Fruit fly (Drosophila melanogaster) whole organism, prepupa: ENCODE results near the gene Pex11c.
A peak's percentile ranks its signal among the peaks of the same experiment; 100 is the strongest.

ENCODE experiments used
- CG10631 ChIP-seq: fragments of 200-800 bp; sonication (Bioruptor generic); optimal IDR thresholded peaks from 2 replicates; lab custom pipeline; 2016; ENCODE audit warnings: missing biosample characterization, missing genetic modification characterization
- CG10669 ChIP-seq: fragments of 200-800 bp; sonication (Bioruptor generic); optimal IDR thresholded peaks from 3 replicates; lab custom pipeline; 2018; ENCODE audit warnings: missing biosample characterization, mild to moderate bottlenecking, missing genetic modification characterization, moderate library complexity
- CG11294 ChIP-seq: fragments of 200-800 bp; sonication (Bioruptor generic); IDR thresholded peaks from 2 replicates; pipeline ENCODE4 v1.3.6; 2022; ENCODE audit warnings: missing biosample characterization, missing genetic modification characterization
- CG11902 ChIP-seq: fragments of 200-800 bp; sonication (Bioruptor generic); optimal IDR thresholded peaks from 3 replicates; lab custom pipeline; 2016; ENCODE audit warnings: missing biosample characterization, missing genetic modification characterization
- CG15336 ChIP-seq: fragments of 200-800 bp; sonication (Bioruptor generic); IDR thresholded peaks from 2 replicates; pipeline ENCODE4 v1.3.6; 2022; ENCODE audit warnings: missing biosample characterization, missing genetic modification characterization
- CG16779 ChIP-seq: fragments of 200-800 bp; sonication (Bioruptor generic); optimal IDR thresholded peaks from 3 replicates; lab custom pipeline; 2017; ENCODE audit warnings: missing biosample characterization, mild to moderate bottlenecking, missing genetic modification characterization
- CG32006 ChIP-seq: fragments of 200-800 bp; sonication (Bioruptor generic); optimal IDR thresholded peaks from 3 replicates; lab custom pipeline; 2017; ENCODE audit warnings: missing biosample characterization, mild to moderate bottlenecking, missing genetic modification characterization
- CG3919 ChIP-seq: fragments of 200-800 bp; sonication (Bioruptor generic); optimal IDR thresholded peaks from 3 replicates; lab custom pipeline; 2016; ENCODE audit warnings: missing biosample characterization, missing genetic modification characterization
- CG4318 ChIP-seq: fragments of 200-800 bp; sonication (Bioruptor generic); optimal IDR thresholded peaks from 3 replicates; lab custom pipeline; 2017; ENCODE audit warnings: missing biosample characterization, mild to moderate bottlenecking, missing genetic modification characterization
- CG6163 ChIP-seq: fragments of 200-800 bp; sonication (Bioruptor generic); IDR thresholded peaks from 3 replicates; pipeline ENCODE4 v1.3.6; 2022; ENCODE audit warnings: missing biosample characterization, missing genetic modification characterization
- CG6276 ChIP-seq: fragments of 200-800 bp; sonication (Bioruptor generic); optimal IDR thresholded peaks from 2 replicates; lab custom pipeline; 2017; ENCODE audit warnings: missing biosample characterization, mild to moderate bottlenecking, missing genetic modification characterization
- CG6792 ChIP-seq: fragments of 200-800 bp; sonication (Bioruptor generic); optimal IDR thresholded peaks from 3 replicates; lab custom pipeline; 2016; ENCODE audit warnings: missing biosample characterization, missing genetic modification characterization
- CG6808 ChIP-seq: fragments of 200-800 bp; sonication (Bioruptor generic); optimal IDR thresholded peaks from 3 replicates; lab custom pipeline; 2017; ENCODE audit warnings: missing biosample characterization, missing genetic modification characterization, mild to moderate bottlenecking, moderate library complexity, missing genetic modification reagents
- CG6854 ChIP-seq: fragments of 200-800 bp; sonication (Bioruptor generic); optimal IDR thresholded peaks from 2 replicates; lab custom pipeline; 2017; ENCODE audit warnings: missing biosample characterization, mild to moderate bottlenecking, missing genetic modification characterization
- CG8119 ChIP-seq: fragments of 200-800 bp; sonication (Bioruptor generic); IDR thresholded peaks from 3 replicates; pipeline ENCODE4 v1.3.6; 2022; ENCODE audit warnings: missing biosample characterization, missing genetic modification characterization
- CG8319 ChIP-seq: fragments of 200-800 bp; sonication (Bioruptor generic); optimal IDR thresholded peaks from 3 replicates; lab custom pipeline; 2016; ENCODE audit warnings: missing biosample characterization, missing genetic modification characterization
- CG8632 ChIP-seq: fragments of 200-800 bp; sonication (Bioruptor generic); optimal IDR thresholded peaks from 3 replicates; lab custom pipeline; 2016; ENCODE audit warnings: missing biosample characterization, missing genetic modification characterization
- CG9139 ChIP-seq: fragments of 200-800 bp; sonication (Bioruptor generic); optimal IDR thresholded peaks from 3 replicates; lab custom pipeline; 2017; ENCODE audit warnings: missing biosample characterization, mild to moderate bottlenecking, missing genetic modification characterization
- Eip75B ChIP-seq: fragments of 200-800 bp; sonication (Bioruptor generic); optimal IDR thresholded peaks from 3 replicates; lab custom pipeline; 2016; ENCODE audit warnings: missing biosample characterization, missing genetic modification characterization
- Eip78C ChIP-seq: fragments of 200-800 bp; sonication (Bioruptor generic); peaks from one replicate; lab custom pipeline; 2016; ENCODE audit warnings: missing biosample characterization, missing genetic modification characterization
- Ets21C ChIP-seq: fragments of 200-800 bp; sonication (Bioruptor generic); optimal IDR thresholded peaks from 3 replicates; lab custom pipeline; 2016; ENCODE audit warnings: missing biosample characterization, missing genetic modification characterization
- Ets96B ChIP-seq: fragments of 200-800 bp; optimal IDR thresholded peaks from 2 replicates; lab custom pipeline; 2019; ENCODE audit warnings: missing biosample characterization, mild to moderate bottlenecking, missing genetic modification characterization, moderate library complexity
- Gug ChIP-seq: fragments of 200-800 bp; sonication (Bioruptor generic); IDR thresholded peaks from 2 replicates; pipeline ENCODE4 v1.3.6; 2022; ENCODE audit warnings: missing biosample characterization, missing genetic modification characterization
- Hr38 ChIP-seq: sonication (Bioruptor generic); optimal IDR thresholded peaks from 2 replicates; lab custom pipeline; 2016; ENCODE audit warnings: missing biosample characterization, missing genetic modification characterization
- Hr39 ChIP-seq: fragments of 200-800 bp; sonication (Bioruptor generic); optimal IDR thresholded peaks from 2 replicates; lab custom pipeline; 2016; ENCODE audit warnings: missing biosample characterization, missing genetic modification characterization
- Lpt ChIP-seq: fragments of 200-800 bp; sonication (Bioruptor generic); optimal IDR thresholded peaks from 3 replicates; lab custom pipeline; 2016; ENCODE audit warnings: missing biosample characterization, missing genetic modification characterization
- Met ChIP-seq: fragments of 200-800 bp; sonication (Bioruptor generic); optimal IDR thresholded peaks from 3 replicates; lab custom pipeline; 2016; ENCODE audit warnings: missing biosample characterization, missing genetic modification characterization
- Smox ChIP-seq: fragments of 200-800 bp; sonication (Bioruptor generic); optimal IDR thresholded peaks from 3 replicates; lab custom pipeline; 2016; ENCODE audit warnings: missing biosample characterization, missing genetic modification characterization
- Sox102F ChIP-seq: fragments of 200-800 bp; sonication (Bioruptor generic); optimal IDR thresholded peaks from 2 replicates; lab custom pipeline; 2016; ENCODE audit warnings: missing biosample characterization, mild to moderate bottlenecking, missing genetic modification characterization
- Sox14 ChIP-seq: fragments of 200-800 bp; sonication (Bioruptor generic); optimal IDR thresholded peaks from 3 replicates; lab custom pipeline; 2016; ENCODE audit warnings: missing biosample characterization, missing genetic modification characterization
- Sox15 ChIP-seq: fragments of 200-800 bp; sonication (Bioruptor generic); optimal IDR thresholded peaks from 3 replicates; lab custom pipeline; 2016; ENCODE audit warnings: missing biosample characterization, missing genetic modification characterization
- achi ChIP-seq: fragments of 200-800 bp; sonication (Bioruptor generic); optimal IDR thresholded peaks from 3 replicates; lab custom pipeline; 2016; ENCODE audit warnings: missing biosample characterization, missing genetic modification characterization
- acj6 ChIP-seq: fragments of 200-800 bp; sonication (Bioruptor generic); optimal IDR thresholded peaks from 3 replicates; lab custom pipeline; 2016; ENCODE audit warnings: missing biosample characterization, missing genetic modification characterization
- cyc ChIP-seq: fragments of 200-800 bp; sonication (Bioruptor generic); optimal IDR thresholded peaks from 3 replicates; lab custom pipeline; 2016; ENCODE audit warnings: missing biosample characterization, missing genetic modification characterization
- dac ChIP-seq: fragments of 200-800 bp; sonication (Bioruptor generic); optimal IDR thresholded peaks from 2 replicates; lab custom pipeline; 2017; ENCODE audit warnings: missing biosample characterization, mild to moderate bottlenecking, missing genetic modification characterization
- dsx ChIP-seq: fragments of 200-800 bp; optimal IDR thresholded peaks from 3 replicates; lab custom pipeline; 2019; ENCODE audit warnings: missing biosample characterization, mild to moderate bottlenecking, missing genetic modification characterization, moderate library complexity; ENCODE audit not compliant: poor library complexity, severe bottlenecking
- esn ChIP-seq: fragments of 200-800 bp; sonication (Bioruptor generic); optimal IDR thresholded peaks from 2 replicates; lab custom pipeline; 2016; ENCODE audit warnings: missing biosample characterization, mild to moderate bottlenecking, missing genetic modification characterization, moderate library complexity
- fd59A ChIP-seq: fragments of 200-800 bp; sonication (Bioruptor generic); optimal IDR thresholded peaks from 2 replicates; lab custom pipeline; 2017; ENCODE audit warnings: missing biosample characterization, mild to moderate bottlenecking, missing genetic modification characterization, missing genetic modification reagents
- fkh ChIP-seq: fragments of 200-800 bp; sonication (Bioruptor generic); optimal IDR thresholded peaks from 3 replicates; lab custom pipeline; 2017; ENCODE audit warnings: missing biosample characterization, mild to moderate bottlenecking, missing genetic modification characterization, moderate library complexity
- lz ChIP-seq: fragments of 200-800 bp; sonication (Bioruptor generic); optimal IDR thresholded peaks from 3 replicates; lab custom pipeline; 2016; ENCODE audit warnings: missing biosample characterization, missing genetic modification characterization
- net ChIP-seq: fragments of 200-800 bp; sonication (Bioruptor generic); optimal IDR thresholded peaks from 3 replicates; lab custom pipeline; 2016; ENCODE audit warnings: missing biosample characterization, missing genetic modification characterization
- pdm3 ChIP-seq: fragments of 200-800 bp; sonication (Bioruptor generic); optimal IDR thresholded peaks from 3 replicates; lab custom pipeline; 2016; ENCODE audit warnings: missing biosample characterization, missing genetic modification characterization
- salr ChIP-seq, 2 experiments: fragments of 200-800 bp; sonication (Bioruptor generic); optimal IDR thresholded peaks; 3 replicates each; lab custom pipeline; 2016 to 2018; ENCODE audit warnings: missing biosample characterization in 2 of 2, missing genetic modification characterization in 2 of 2, mild to moderate bottlenecking in 1 of 2
- spab ChIP-seq: fragments of 200-800 bp; sonication (Bioruptor generic); optimal IDR thresholded peaks from 2 replicates; lab custom pipeline; 2017; ENCODE audit warnings: missing biosample characterization, mild to moderate bottlenecking, missing genetic modification characterization, missing genetic modification reagents
- ss ChIP-seq, 2 experiments: fragments of 200-800 bp; sonication (Bioruptor generic); optimal IDR thresholded peaks; 2 replicates in 1 of 2; 3 replicates in 1 of 2; lab custom pipeline; 2017 to 2018; ENCODE audit warnings: mild to moderate bottlenecking in 2 of 2, missing biosample characterization in 2 of 2, missing genetic modification characterization in 2 of 2, moderate library complexity in 1 of 2
- svp ChIP-seq: fragments of 200-800 bp; sonication (Bioruptor generic); peaks from one replicate; lab custom pipeline; 2016; ENCODE audit warnings: missing biosample characterization, missing genetic modification characterization
- vri ChIP-seq: fragments of 200-800 bp; sonication (Bioruptor generic); optimal IDR thresholded peaks from 3 replicates; lab custom pipeline; 2016; ENCODE audit warnings: missing biosample characterization, mild to moderate bottlenecking, missing genetic modification characterization

Gene Pex11c

dm6 chr3R:23297132-23297862, 39.1 kb downstream of the Pex11c start (continued):
- TF ChIP-seq salr (GFP tag; optimal IDR thresholded peaks at IDR 0.05; lab: Kevin White, UChicago) (no peak), CG8119 (no peak), Hr38 (GFP tag; lab: Kevin White, UChicago) (no peak), fd59A (GFP tag; lab: Kevin White, UChicago) (no peak), CG9139 (GFP tag; lab: Kevin White, UChicago) (no peak), CG10669 (GFP tag; lab: Kevin White, UChicago) (no peak), Lpt (GFP tag; lab: Kevin White, UChicago) (no peak), Gug (GFP tag; lab: Robert Waterston, UW) (no peak), CG4318 (no peak), cyc (GFP tag; lab: Kevin White, UChicago) (peak; percentile 65), dsx (GFP tag; lab: Kevin White, UChicago) (no peak), Smox (peak; percentile 52), CG6854 (GFP tag; lab: Kevin White, UChicago) (no peak), Ets21C (GFP tag; lab: Kevin White, UChicago) (peak; percentile 35), Sox15 (no peak), dac (GFP tag; lab: Kevin White, UChicago) (no peak), pdm3 (GFP tag; lab: Kevin White, UChicago) (peak; percentile 49), Sox102F (peak; percentile 51), svp (GFP tag; lab: Kevin White, UChicago) (no peak), CG11902 (no peak), spab (GFP tag; lab: Kevin White, UChicago) (no peak), esn (GFP tag; lab: Kevin White, UChicago) (peak; percentile 82), acj6 (peak; percentile 47), Eip78C (GFP tag; lab: Kevin White, UChicago) (peak; percentile 75), CG3919 (GFP tag; lab: Kevin White, UChicago) (peak; percentile 43), CG11294 (GFP tag; lab: Robert Waterston, UW) (no peak), CG6792 (GFP tag; lab: Kevin White, UChicago) (peak; percentile 43), CG6163 (GFP tag; lab: Robert Waterston, UW) (peak; percentile 40; the same call in 2 of the 3 replicates), CG10631 (peak; percentile 44), fkh (GFP tag; lab: Kevin White, UChicago) (no peak), CG8319 (GFP tag; lab: Kevin White, UChicago) (no peak), ss (GFP tag; optimal IDR thresholded peaks at IDR 0.05; lab: Kevin White, UChicago) (peak in 1 of 2 experiments; percentile 17), Ets96B (no peak), Met (GFP tag; lab: Kevin White, UChicago) (peak; percentile 74), CG6808 (GFP tag; lab: Kevin White, UChicago) (no peak), CG16779 (tag; lab: Kevin White, UChicago) (no peak), CG6276 (GFP tag; lab: Kevin White, UChicago) (no peak), CG32006 (GFP tag; lab: Kevin White, UChicago) (no peak)

dm6 chr3R:23300091-23300918, 42.1 kb downstream of the Pex11c start:
- TF ChIP-seq net (GFP tag; lab: Kevin White, UChicago) (peak; percentile 18), lz (GFP tag; lab: Kevin White, UChicago) (peak; percentile 51), CG3919 (GFP tag; lab: Kevin White, UChicago) (no peak), CG15336 (GFP tag; lab: Robert Waterston, UW) (peak; percentile 38; the same call in 1 of the 2 replicates), fd59A (GFP tag; lab: Kevin White, UChicago) (no peak), pdm3 (GFP tag; lab: Kevin White, UChicago) (peak; percentile 46), Sox102F (peak; percentile 67), ss (GFP tag; optimal IDR thresholded peaks at IDR 0.05; lab: Kevin White, UChicago) (no peak), vri (GFP tag; lab: Kevin White, UChicago) (peak; percentile 8), CG6163 (GFP tag; lab: Robert Waterston, UW) (peak; percentile 47; the same call in 1 of the 3 replicates), CG11902 (no peak), svp (GFP tag; lab: Kevin White, UChicago) (no peak), Sox14 (GFP tag; lab: Kevin White, UChicago) (peak; percentile 39), CG6792 (GFP tag; lab: Kevin White, UChicago) (peak; percentile 67), CG8632 (GFP tag; lab: Kevin White, UChicago) (peak; percentile 47), Hr39 (GFP tag; lab: Kevin White, UChicago) (peak; percentile 64), acj6 (peak; percentile 55), Eip75B (GFP tag; lab: Kevin White, UChicago) (peak; percentile 35), achi (GFP tag; lab: Kevin White, UChicago) (peak; percentile 31), CG32006 (GFP tag; lab: Kevin White, UChicago) (peak; percentile 38)
